Worm (Caenorhabditis elegans): ENCODE results near the gene F55H2.5.
A peak's percentile ranks its signal among the peaks of the same experiment; 100 is the strongest.

The F55H2.5 gene

DNA sequence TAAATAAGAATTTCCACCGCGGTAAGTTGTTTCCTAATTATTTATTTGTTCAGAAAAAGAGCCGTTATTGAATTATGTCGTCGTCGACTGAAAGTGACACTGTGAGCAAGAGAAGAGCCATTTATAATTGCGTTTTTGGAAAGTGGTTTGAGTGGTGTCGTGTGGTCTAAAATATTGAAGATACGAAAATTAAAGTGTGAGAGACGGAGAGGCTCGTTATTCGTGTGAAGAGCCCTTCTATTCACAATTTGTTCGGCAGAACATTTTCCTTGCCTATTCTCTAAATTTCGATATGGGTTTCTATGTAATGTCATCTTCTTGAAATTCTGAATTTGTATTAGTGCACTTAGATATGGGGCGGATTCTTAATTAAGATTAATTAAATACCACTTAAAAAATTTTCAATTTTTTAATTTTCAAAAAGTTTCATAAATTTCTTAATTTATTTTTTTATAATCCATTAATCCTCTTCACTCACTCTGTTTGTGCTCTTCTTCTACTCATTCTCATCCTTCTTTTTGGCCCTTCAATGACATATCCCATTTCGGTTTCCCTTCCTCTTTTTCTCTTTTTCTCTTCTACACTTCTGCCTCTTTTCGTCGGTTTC lies 1.4 kb upstream of the F55H2.5 start:
- TF ChIP-seq nhr-77 (tag; optimal IDR thresholded peaks at IDR 0.05) (peak; percentile 59), ama-1 (optimal IDR thresholded peaks at IDR 0.05) (peak; percentile 78), nhr-237 (tag; optimal IDR thresholded peaks at IDR 0.05) (no peak), snpc-4 (tag; optimal IDR thresholded peaks at IDR 0.05) (no peak), unc-62 (GFP tag; optimal IDR thresholded peaks at IDR 0.05) (no peak), unc-39 (tag; optimal IDR thresholded peaks at IDR 0.05) (no peak), lsy-12 (tag; optimal IDR thresholded peaks at IDR 0.05) (peak; percentile 49), nhr-25 (tag; optimal IDR thresholded peaks at IDR 0.05) (no peak), tbx-2 (tag; optimal IDR thresholded peaks at IDR 0.05) (peak; percentile 28), nhr-67 (tag; optimal IDR thresholded peaks at IDR 0.05) (no peak), ceh-82 (tag; optimal IDR thresholded peaks at IDR 0.05) (no peak), daf-12 (tag; optimal IDR thresholded peaks at IDR 0.05) (no peak), elt-2 (tag; optimal IDR thresholded peaks at IDR 0.05) (peak; percentile 29), eor-1 (tag; optimal IDR thresholded peaks at IDR 0.05) (no peak), nhr-76 (tag; optimal IDR thresholded peaks at IDR 0.05) (no peak), hmg-11 (tag; optimal IDR thresholded peaks at IDR 0.05) (no peak), ceh-28 (tag; optimal IDR thresholded peaks at IDR 0.05) (no peak), nhr-12 (tag; optimal IDR thresholded peaks at IDR 0.05) (no peak), ZK546.5 (tag; optimal IDR thresholded peaks at IDR 0.05) (no peak), egl-27 (tag; optimal IDR thresholded peaks at IDR 0.05) (no peak), egl-5 (tag; optimal IDR thresholded peaks at IDR 0.05) (no peak), nhr-28 (tag; optimal IDR thresholded peaks at IDR 0.05) (no peak), lin-15B (tag; optimal IDR thresholded peaks at IDR 0.05) (no peak), ceh-9 (tag; optimal IDR thresholded peaks at IDR 0.05) (no peak), nhr-43 (tag; optimal IDR thresholded peaks at IDR 0.05; ENCODE audit: poor library complexity, severe bottlenecking) (peak; percentile 50), nhr-23 (tag; optimal IDR thresholded peaks at IDR 0.05) (peak; percentile 3), mdl-1 (tag; optimal IDR thresholded peaks at IDR 0.05) (no peak), sea-2 (GFP tag; optimal IDR thresholded peaks at IDR 0.05) (no peak), pha-4 (tag; optimal IDR thresholded peaks at IDR 0.05) (peak; percentile 3), ztf-11 (tag; optimal IDR thresholded peaks at IDR 0.05) (no peak), jun-1 (tag; optimal IDR thresholded peaks at IDR 0.05) (no peak), nfya-1 (tag; optimal IDR thresholded peaks at IDR 0.05; ENCODE audit: insufficient read depth) (peak; percentile 31), lin-39 (tag; optimal IDR thresholded peaks at IDR 0.05) (no peak), aly-2 (tag; optimal IDR thresholded peaks at IDR 0.05) (no peak), pqm-1 (tag; optimal IDR thresholded peaks at IDR 0.05) (no peak), fos-1 (tag; optimal IDR thresholded peaks at IDR 0.05) (no peak), ceh-16 (tag; optimal IDR thresholded peaks at IDR 0.05) (no peak), skn-1 (tag; optimal IDR thresholded peaks at IDR 0.05) (no peak), mml-1 (tag; optimal IDR thresholded peaks at IDR 0.05) (no peak), nhr-11 (tag; optimal IDR thresholded peaks at IDR 0.05) (no peak), zag-1 (tag; optimal IDR thresholded peaks at IDR 0.05) (no peak), elt-1 (tag; optimal IDR thresholded peaks at IDR 0.05) (no peak), R02D3.7 (tag; optimal IDR thresholded peaks at IDR 0.05) (no peak), fkh-2 (tag; optimal IDR thresholded peaks at IDR 0.05) (no peak), fkh-10 (GFP tag; optimal IDR thresholded peaks at IDR 0.05) (no peak), elt-3 (tag; optimal IDR thresholded peaks at IDR 0.05) (no peak), ztf-4 (tag; optimal IDR thresholded peaks at IDR 0.05) (peak; percentile 47)

DNA sequence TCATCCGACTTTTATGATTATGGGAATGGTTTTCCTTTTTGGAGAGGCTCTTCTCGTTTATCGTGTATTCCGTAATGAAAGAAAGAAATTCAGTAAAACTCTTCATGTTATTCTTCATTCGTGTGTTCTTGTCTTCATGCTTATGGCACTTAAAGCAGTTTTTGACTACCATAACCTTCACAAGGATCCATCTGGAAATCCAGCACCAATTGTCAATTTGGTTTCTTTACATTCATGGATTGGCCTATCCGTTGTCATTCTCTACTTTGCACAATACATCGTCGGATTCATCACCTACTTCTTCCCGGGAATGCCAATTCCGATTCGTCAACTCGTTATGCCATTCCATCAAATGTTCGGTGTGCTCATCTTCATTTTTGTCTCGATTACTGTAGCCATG lies 390 bp downstream of the F55H2.5 start:
- no peak for TF ChIP-seq nhr-28 (tag; optimal IDR thresholded peaks at IDR 0.05)
- no peak for TF ChIP-seq nhr-23 (tag; optimal IDR thresholded peaks at IDR 0.05)
- TF ChIP-seq ceh-28 (tag; optimal IDR thresholded peaks at IDR 0.05) = no peak
- no peak for TF ChIP-seq fos-1 (tag; optimal IDR thresholded peaks at IDR 0.05)
